Fruit fly (Drosophila melanogaster) whole organism, adult: Measurements from ENCODE around the gene Tsp74F.

Experiments
- CG14711 ChIP-seq: fragments of 200-800 bp; sonication (Bioruptor generic); optimal IDR thresholded peaks from 2 replicates; lab custom pipeline; 2018; ENCODE audit warnings: missing biosample characterization, mild to moderate bottlenecking, missing genetic modification characterization, moderate library complexity
- CG7101 ChIP-seq: fragments of 200-800 bp; sonication (Bioruptor generic); optimal IDR thresholded peaks from 2 replicates; lab custom pipeline; 2018; ENCODE audit warnings: missing biosample characterization, mild to moderate bottlenecking, missing genetic modification characterization, moderate library complexity
- Mnt ChIP-seq: fragments of 200-800 bp; sonication (Bioruptor generic); optimal IDR thresholded peaks from 2 replicates; lab custom pipeline; 2016; ENCODE audit warnings: missing biosample characterization, mild to moderate bottlenecking, missing genetic modification characterization

DNA sequence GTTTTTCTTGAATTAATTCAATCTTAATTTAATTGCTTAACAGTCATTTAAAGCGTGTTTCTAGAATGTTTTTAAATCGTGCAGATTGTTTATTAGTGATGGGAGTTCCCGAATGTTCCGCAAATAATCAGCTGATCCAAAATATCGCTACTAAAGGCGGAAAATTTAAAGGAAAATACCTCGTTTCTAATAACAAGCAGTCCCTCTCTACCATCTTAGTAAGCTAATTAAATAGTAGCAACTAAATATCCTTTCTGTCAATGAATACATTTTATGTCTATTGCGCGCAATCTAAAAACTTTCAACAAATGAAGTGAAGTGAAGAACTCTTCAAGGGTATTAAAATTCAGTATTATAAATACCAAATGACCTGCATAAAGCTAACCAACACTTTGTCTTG, 16.8 kb upstream of the Tsp74F start, which contains the start of gene CG5290:
- TF ChIP-seq Mnt (GFP tag; lab: Kevin White, UChicago): peak; percentile 65
- TF ChIP-seq CG7101 (tag; lab: Kevin White, UChicago): peak; percentile 60
- peak; percentile 47 for TF ChIP-seq CG14711 (tag; lab: Kevin White, UChicago)
